Fruit fly (Drosophila melanogaster): ENCODE data around the gene CG31111.
A peak's percentile ranks its signal among the peaks of the same experiment; 100 is the strongest.

DNA sequence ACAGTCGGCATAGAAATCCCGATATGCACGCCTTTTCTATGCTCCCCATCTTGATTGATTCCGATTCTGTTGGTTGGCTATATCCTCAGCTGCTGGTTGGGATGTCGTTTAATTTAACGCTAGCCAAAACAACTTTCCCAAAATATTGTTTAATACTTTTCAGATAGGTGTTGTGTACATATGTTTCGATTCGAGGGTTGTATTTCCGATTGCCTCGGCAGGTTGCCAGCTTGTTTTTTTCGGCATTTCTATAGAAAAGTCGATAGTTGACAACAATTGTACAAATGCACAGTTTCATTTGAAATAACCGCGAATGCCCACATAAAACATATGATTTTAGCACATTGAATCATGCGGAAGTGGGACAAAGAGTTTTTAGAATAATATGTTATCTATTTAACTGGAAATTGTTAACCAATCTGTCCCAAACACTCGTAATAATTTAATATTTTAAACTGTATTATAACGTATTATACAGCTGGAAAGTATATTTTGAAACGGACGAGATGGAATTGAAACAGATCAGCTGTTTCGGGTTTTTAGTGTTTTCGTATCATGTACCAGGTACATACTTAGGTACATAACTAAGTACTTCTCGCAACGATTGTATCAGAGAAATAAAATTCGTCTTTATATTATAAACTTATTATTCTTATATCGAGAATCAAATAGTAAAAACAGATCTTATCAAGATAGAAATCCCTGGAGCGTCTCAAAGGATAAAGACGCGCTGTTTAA, 1.4 kb downstream of the CG31111 start, which contains the start of gene CG31109:
- TF ChIP-seq CG6689 (GFP tag; IDR thresholded peaks at IDR 0.05) (no peak), CG7987 (GFP tag; optimal IDR thresholded peaks at IDR 0.05) (peak; percentile 30), bbx (GFP tag; IDR thresholded peaks at IDR 0.05; ENCODE audit: partially characterized antibody) (peak; percentile 57), fu2 (GFP tag; optimal IDR thresholded peaks at IDR 0.05) (no peak), Gug (GFP tag; IDR thresholded peaks at IDR 0.05) (no peak), CG18764 (GFP tag; optimal IDR thresholded peaks at IDR 0.05) (no peak), MESR4 (GFP tag; optimal IDR thresholded peaks at IDR 0.05) (peak; percentile 79), psq (GFP tag; optimal IDR thresholded peaks at IDR 0.05) (no peak), gem (tag; optimal IDR thresholded peaks at IDR 0.05) (peak; percentile 33), Spps (tag; optimal IDR thresholded peaks at IDR 0.05) (no peak), CG7372 (GFP tag; IDR thresholded peaks at IDR 0.05) (no peak), klu (GFP tag; IDR thresholded peaks at IDR 0.05) (no peak), CG15479 (GFP tag; optimal IDR thresholded peaks at IDR 0.05) (peak; percentile 10), dmrt11E (tag; optimal IDR thresholded peaks at IDR 0.05) (peak; percentile 3)
